Worm (Caenorhabditis elegans) whole organism, L4/young adult: ENCODE data around the gene F59B10.4.

ENCODE experiments used
- W03F9.2 ChIP-seq: fragments of 150-350 bp; optimal IDR thresholded peaks from 2 replicates; lab custom pipeline; 2014; ENCODE audit warnings: missing biosample characterization, missing genetic modification characterization
- dao-5 ChIP-seq: sonication (generic microtip); optimal IDR thresholded peaks from 2 replicates; lab custom pipeline; 2016; ENCODE audit warnings: missing genotype, missing genetic modification characterization, moderate library complexity, missing compliant biosample characterization
- him-1 ChIP-seq: sonication (generic microtip); optimal IDR thresholded peaks from 2 replicates; lab custom pipeline; 2016; ENCODE audit warnings: missing genotype, missing genetic modification reagents, missing genetic modification characterization, missing compliant biosample characterization

Gene F59B10.4

DNA sequence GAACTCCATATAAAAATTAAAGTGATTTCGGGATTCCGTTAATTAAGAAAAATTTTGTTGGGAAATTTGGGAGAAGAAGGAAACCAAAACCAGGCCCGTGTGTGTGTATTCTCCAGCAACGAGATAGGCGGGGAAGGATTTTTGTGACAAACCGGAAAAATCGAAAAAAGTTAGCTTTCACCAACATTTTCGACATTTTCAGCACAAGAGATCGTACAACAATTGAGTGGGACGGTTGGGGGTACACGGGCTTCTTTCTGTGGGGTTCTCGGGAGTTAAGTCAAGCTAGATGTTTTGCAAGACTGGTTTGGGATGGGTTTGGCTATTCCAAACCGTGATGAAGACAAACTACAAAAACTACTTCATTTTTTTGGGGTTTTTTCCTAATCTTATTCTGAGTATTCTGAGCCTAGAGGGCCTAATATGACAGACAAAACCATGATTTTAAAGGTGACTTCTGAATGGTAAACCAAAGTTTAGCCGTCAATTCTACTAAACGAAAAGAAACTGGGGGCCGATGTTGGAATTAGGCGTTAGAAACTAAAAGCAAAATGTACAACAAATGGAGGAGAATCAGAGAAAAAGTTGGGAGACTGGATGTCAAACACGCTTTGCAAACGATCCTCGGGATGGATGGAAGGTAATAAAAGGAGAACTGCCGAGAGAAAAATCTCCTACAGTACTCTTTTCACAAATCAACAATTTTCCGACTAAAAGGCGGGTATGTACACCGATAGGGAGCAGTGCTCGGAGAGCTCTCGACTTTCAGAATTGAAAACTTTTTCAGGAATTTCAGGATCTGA, 23.9 kb upstream of the F59B10.4 start:
- TF ChIP-seq him-1 (no peak), dao-5 (tag; lab: Kevin White, UChicago) (no peak)

DNA sequence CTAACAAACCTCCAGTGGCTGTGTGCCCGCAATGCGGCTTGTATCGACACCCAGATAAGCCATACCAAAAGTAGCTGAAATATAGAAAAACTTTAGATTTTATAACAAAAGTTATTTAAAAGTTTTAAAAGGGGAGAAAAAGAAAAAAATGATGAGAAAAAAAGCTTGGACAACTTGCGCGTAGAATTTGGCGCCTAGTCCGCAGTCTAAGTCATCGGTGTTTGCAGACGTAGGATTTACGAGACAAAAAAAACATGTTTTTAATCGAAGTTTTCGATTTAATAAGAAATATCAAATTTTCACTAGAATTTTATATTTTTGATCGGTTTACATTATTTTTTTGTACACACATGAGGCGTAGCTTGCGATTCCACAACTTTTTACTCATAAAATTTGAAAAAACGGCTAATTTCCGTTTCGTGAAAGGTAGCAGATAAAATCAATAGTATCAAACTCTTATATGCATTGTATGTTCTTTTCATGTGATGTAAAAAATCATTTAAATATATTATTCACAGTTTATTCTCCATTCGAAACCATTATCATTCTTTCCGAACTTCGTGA, 23.1 kb upstream of the F59B10.4 start, which contains the start of gene pro-1:
Gene pro-1 (minus strand): TSS at position 74 of the 564 bp plus-strand sequence.
- TF ChIP-seq dao-5 (tag; lab: Kevin White, UChicago) = peak; percentile 62
- TF ChIP-seq W03F9.2 = peak; percentile 90
- TF ChIP-seq him-1 = peak; percentile 88

DNA sequence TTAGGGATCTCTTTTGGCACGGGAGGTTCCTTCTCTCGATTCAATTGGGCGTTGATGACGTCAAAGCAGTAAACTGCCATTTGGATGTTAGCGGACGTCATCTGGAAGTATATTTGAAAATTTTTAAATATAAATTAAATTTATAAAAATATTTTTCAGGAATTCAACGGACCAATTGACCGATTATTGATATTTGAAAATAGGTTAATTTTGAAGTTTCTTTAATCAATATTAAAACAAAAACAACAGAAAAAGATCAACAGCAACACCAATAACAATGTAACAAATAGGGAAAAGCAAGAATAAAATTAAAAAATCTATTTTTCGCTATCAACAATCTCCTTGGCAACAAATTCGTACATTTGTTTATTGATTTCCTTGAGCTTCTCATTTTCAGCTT, 20.3 kb upstream of the F59B10.4 start, which contains the start of gene R166.3:
Gene R166.3 (minus strand): TSS at position 101 of the 400 bp plus-strand sequence.
- TF ChIP-seq dao-5 (tag; lab: Kevin White, UChicago) (no peak), W03F9.2 (no peak), him-1 (no peak)

DNA sequence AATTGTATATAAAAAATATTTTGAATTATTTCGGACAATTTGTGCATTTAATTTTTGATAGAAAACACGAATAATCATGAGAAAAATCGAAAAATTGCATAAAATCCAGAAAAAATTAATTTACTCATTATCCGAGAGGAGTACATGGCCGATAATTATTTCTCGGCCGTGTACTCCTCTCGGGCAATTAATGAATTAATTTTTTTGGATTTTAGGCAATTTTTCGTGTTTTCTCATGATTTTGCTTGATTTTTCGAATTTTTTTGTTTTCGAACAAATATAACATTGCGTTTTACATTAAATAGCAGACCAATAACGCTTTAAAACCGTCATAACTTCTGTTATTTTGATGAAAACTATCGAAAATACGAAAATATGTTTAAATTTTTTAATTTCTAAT, 19.1 kb upstream of the F59B10.4 start:
- TF ChIP-seq him-1 = peak; percentile 71
- TF ChIP-seq W03F9.2 = no peak
- TF ChIP-seq dao-5 (tag; lab: Kevin White, UChicago) = no peak

DNA sequence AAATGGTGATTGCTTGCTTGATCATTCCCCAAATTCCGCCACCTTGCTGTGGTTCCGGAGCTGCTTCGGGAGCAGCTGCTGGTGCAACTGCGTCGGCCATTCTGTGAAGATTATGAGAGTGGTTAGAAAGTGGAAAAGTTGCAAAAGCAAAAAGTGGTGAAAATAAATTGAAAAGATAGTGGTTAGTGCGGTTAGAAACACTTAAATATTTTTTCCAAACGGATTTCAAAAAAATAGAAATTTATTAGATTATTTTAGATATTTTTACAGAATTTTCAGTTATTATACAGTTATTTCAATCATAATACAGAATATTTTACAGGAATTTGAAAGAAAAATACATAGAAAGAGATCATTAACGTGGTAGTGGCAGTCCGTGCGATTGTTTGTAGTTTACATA, 18.7 kb upstream of the F59B10.4 start, which contains the start of gene R166.2:
Gene R166.2 (minus strand): TSS at position 101 of the 400 bp plus-strand sequence.
- TF ChIP-seq dao-5 (tag; lab: Kevin White, UChicago) (no peak), him-1 (no peak), W03F9.2 (no peak)

DNA sequence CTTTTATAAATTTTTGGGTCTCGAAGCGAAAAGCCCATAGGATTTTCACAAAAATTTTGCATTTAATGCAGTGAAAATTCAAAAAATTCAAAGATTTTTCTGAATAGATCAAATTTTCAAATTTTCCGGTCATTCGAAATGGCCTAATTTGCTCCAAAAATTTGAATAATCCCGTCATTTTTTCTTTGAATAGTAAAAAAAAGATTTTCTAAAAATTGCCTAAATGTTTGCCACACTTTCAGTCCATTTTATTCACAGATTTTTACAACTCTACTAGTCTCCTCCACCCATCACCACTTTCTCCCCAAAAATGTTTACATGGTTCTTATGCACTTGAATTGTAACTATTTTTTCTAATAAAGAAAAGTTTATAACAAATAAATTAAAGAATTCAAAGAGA, 15.1 kb upstream of the F59B10.4 start:
- TF ChIP-seq him-1 (no peak), dao-5 (tag; lab: Kevin White, UChicago) (no peak), W03F9.2 (no peak)

DNA sequence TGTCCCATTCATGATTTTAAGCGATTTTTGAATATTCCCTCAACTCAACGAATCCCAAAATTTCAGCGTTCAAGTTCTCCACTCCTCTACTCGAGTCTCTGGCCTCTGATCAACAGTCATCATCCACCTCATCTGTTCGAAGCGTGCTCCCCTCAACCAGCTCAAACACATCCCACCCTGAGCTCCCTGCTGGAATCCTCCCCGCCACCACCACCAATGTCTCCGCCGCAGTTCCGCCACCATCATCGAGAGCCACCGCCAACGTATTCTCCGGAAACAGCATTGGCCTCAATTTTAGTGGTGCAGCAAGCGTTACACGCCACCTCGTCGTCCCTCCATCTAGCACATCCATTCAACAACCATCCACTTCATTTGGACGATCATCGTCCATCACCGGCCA, 12.7 kb upstream of the F59B10.4 start:
- TF ChIP-seq dao-5 (tag; lab: Kevin White, UChicago) (no peak), him-1 (no peak), W03F9.2 (no peak)

DNA sequence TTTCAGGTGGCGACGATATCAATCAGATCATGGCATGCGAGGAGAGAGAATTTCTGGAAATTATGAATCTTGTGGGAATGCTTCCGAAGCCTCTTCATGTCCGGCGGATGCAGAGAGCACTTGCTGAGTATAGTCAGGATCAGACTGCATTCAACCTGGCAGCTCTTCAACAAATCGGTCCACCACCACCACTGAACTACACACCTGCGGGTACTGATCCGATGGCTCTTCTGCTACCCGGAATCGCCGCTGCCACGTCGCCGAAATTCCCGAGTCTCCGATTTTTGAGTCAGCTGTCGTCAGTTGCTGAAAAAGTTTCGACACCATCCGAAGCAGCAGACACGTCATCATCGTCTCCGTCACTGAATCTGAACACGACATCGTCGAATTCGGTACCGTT, 12.0 kb upstream of the F59B10.4 start:
- TF ChIP-seq him-1 (no peak), W03F9.2 (no peak), dao-5 (tag; lab: Kevin White, UChicago) (no peak)

DNA sequence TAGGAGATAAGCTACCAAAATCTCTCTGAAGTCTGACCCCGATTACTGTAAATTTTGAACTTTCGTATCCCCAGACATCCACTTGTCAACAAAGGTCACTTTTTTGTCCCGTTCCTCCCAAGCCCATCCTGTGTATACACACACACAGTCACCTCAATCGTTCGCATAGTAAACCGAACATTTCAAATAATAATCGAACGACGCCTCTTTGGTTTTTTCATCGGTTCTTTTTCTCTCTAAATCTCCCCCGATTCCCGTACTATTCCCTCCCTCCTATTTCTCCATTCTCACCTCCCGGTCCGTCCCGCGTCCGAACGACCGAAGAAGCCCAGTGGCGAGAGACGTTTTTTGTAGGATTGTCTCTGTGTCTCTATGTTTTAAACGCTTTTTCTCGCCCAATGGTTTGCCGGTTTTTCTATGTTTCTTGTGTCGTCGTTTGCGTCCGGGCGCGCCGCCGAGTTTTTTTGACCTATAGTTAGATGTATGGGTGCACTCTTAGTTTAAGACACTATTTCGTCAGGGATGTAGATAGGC, 10.4 kb upstream of the F59B10.4 start:
- TF ChIP-seq dao-5 (tag; lab: Kevin White, UChicago) (no peak), W03F9.2 (no peak), him-1 (no peak)

DNA sequence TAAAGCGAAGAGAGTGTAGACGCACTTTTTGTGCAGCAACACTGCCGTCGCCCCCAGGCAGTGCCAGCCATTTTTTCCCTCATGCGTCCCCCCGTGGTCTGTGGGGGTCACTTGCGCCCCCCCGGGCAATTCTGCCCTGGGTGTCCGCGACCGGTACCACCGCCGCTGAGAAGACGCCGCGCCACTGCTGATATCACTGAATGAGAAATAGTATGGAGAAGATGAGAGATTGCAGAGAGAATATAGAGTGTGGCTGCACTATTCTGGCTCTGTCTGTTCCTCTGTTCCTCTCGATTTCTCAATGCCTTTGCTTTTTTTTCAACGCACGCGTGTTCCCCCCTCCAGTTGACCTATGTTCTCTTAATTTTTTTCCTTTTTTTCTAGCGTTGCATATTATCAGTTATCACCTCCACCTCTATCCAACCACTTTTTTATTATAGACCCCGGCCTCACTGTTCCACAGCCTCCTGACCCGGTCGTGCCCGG, 8.8 kb upstream of the F59B10.4 start, which contains the start of gene mab-10:
Gene mab-10 (plus strand): TSS at position 436 of the 486 bp plus-strand sequence.
- TF ChIP-seq W03F9.2 (no peak), dao-5 (tag; lab: Kevin White, UChicago) (no peak), him-1 (peak; percentile 34)

DNA sequence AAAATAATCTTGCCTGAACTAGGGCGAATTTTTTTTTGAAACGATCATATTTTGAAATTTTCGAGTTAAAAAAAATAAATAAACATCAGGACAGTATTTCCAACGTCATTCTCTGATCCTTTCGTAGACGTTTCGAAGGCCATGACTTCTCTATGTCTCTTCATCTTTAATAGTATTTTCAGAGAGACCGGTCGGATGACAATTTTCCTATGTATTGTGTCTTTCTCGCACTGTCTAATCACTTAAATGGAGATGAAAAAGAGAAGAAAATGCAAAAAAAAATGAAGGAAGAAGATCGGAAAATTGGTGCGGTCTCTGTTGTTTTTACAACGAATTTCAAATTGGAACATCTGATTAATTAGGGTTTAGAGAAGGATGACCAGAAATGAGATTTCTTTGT, 6.2 kb upstream of the F59B10.4 start:
- TF ChIP-seq dao-5 (tag; lab: Kevin White, UChicago) = no peak

DNA sequence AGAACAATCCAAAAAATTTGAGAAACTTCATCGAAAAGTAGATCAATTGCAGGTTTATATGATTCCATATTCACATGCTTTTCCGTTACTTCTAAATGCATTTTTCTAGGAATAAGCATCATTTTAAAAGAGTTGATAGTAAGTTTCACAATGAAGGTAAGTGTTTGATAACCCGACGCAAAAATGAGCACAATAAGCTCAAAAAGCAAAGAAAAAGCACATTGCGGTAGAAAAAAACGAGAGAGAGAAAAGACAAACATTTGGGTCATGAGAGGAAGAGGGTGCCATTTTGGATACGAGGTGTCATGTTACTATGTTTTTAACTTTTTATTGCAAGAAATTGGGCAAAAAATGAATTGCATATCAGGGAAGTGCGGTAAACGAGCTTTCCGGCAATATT, 5.5 kb upstream of the F59B10.4 start, which contains the start of gene F59B10.6:
Gene F59B10.6 (minus strand): TSS at position 101 of the 400 bp plus-strand sequence.
- TF ChIP-seq dao-5 (tag; lab: Kevin White, UChicago) = no peak
- TF ChIP-seq W03F9.2 = no peak
- TF ChIP-seq him-1 = no peak

DNA sequence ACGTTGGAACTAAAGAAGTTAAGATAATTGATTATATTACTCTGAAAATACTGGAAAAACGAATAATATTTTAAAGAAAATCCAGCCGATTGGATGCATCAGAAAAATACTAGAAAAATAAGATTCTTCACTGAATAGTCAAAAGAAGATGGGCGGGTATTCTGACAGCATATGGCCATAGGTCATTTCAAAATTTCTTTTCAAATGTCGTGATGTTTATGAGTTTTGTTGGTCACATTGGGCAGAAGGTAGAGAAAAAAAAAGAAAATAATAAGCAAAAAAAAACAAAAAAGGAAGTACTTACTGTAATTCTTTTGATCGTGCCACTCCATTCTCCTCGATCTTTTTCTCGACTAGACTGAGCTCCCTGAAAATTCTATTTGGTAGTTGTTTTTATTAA, 4.7 kb upstream of the F59B10.4 start, which contains the start of gene F59B10.5:
Gene F59B10.5 (minus strand): TSS at position 101 of the 400 bp plus-strand sequence.
- no peak for TF ChIP-seq dao-5 (tag; lab: Kevin White, UChicago)
- TF ChIP-seq him-1 = no peak
- no peak for TF ChIP-seq W03F9.2

DNA sequence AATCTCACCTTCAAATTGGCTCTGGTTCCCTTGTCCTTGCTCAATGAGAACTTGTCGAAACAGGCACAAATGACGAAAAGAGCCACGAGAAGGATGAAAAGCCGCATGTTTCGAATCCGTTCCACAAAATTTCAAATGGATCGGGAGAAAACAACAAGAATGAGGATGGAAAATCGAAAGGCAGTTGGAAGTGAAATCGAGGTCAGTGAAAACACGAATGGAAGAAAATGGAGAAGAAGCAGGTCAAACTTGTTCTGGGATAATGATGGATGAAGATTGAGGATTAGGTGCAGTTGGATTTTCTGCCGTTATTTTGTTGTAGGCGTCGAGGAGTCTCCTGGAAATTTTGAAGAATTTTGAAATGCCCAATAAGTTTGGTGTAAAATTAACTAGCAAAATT, 4.1 kb upstream of the F59B10.4 start:
- TF ChIP-seq W03F9.2 = no peak
- no peak for TF ChIP-seq him-1
- TF ChIP-seq dao-5 (tag; lab: Kevin White, UChicago) = no peak

DNA sequence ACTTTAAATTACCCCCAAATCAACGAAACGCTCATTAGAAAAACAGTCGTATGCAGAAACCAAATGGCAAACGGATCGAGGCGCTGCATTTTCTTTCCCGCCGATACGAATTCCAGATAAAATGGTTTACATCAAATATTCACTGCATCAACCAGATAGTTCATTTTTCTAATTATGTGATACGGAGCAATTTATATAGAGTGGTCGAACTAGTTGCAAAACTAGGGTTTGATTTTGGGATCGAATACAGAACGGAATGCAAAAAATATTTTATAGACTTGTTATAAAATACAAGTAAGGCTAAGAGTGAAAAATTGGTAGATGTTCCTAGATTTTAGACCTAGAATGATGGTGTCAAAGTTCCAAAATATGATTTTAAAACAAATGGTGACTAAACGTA, 946 bp upstream of the F59B10.4 start:
- TF ChIP-seq W03F9.2 = no peak
- TF ChIP-seq him-1 = no peak
- TF ChIP-seq dao-5 (tag; lab: Kevin White, UChicago) = no peak
